Worm (Caenorhabditis elegans) whole organism, L2 larva: ENCODE measurements around the gene F33C8.4.

ENCODE experiments used
- C34F6.9 ChIP-seq: fragments of 150-350 bp; optimal IDR thresholded peaks from 2 replicates; lab custom pipeline; 2014; ENCODE audit warnings: missing biosample characterization, missing genetic modification characterization
- F13H6.1 ChIP-seq: sonication (generic microtip); optimal IDR thresholded peaks from 2 replicates; lab custom pipeline; 2016; ENCODE audit warnings: missing genetic modification characterization, missing compliant biosample characterization
- R02D3.7 ChIP-seq: fragments of 150-350 bp; optimal IDR thresholded peaks from 2 replicates; lab custom pipeline; 2014; ENCODE audit warnings: missing biosample characterization, missing genetic modification characterization
- Y55F3AM.14 ChIP-seq: fragments of 200-800 bp; sonication (Bioruptor generic); optimal IDR thresholded peaks from 2 replicates; lab custom pipeline; 2018; ENCODE audit warnings: mild to moderate bottlenecking, missing genetic modification characterization, missing compliant biosample characterization
- ZK546.5 ChIP-seq: sonication (generic microtip); optimal IDR thresholded peaks from 2 replicates; lab custom pipeline; 2017; ENCODE audit warnings: missing biosample characterization, missing genetic modification characterization
- alr-1 ChIP-seq: fragments of 150-350 bp; optimal IDR thresholded peaks from 2 replicates; lab custom pipeline; 2014; ENCODE audit warnings: missing biosample characterization, missing genetic modification characterization
- ama-1 ChIP-seq: fragments of 150-350 bp; optimal IDR thresholded peaks from 2 replicates; lab custom pipeline; 2018; ENCODE audit warnings: inconsistent platforms
- blmp-1 ChIP-seq: sonication (generic microtip); optimal IDR thresholded peaks from 2 replicates; lab custom pipeline; 2017; ENCODE audit warnings: missing genetic modification characterization, mild to moderate bottlenecking, missing compliant biosample characterization, antibody characterized with exemption, moderate library complexity; ENCODE audit not compliant: insufficient read depth
- ceh-16 ChIP-seq: fragments of 150-350 bp; optimal IDR thresholded peaks from 2 replicates; lab custom pipeline; 2014; ENCODE audit warnings: missing biosample characterization, missing genetic modification characterization
- ceh-82 ChIP-seq: fragments of 150-350 bp; optimal IDR thresholded peaks from 2 replicates; lab custom pipeline; 2014; ENCODE audit warnings: missing biosample characterization, missing genetic modification characterization
- crh-2 ChIP-seq: sonication (generic microtip); optimal IDR thresholded peaks from 2 replicates; lab custom pipeline; 2017; ENCODE audit warnings: missing biosample characterization, missing genetic modification characterization
- dmd-4 ChIP-seq: sonication (generic microtip); optimal IDR thresholded peaks from 2 replicates; lab custom pipeline; 2017; ENCODE audit warnings: missing biosample characterization, missing genetic modification characterization
- elt-1 ChIP-seq: fragments of 150-350 bp; optimal IDR thresholded peaks from 2 replicates; lab custom pipeline; 2014; ENCODE audit warnings: missing biosample characterization, missing genetic modification characterization
- elt-3 ChIP-seq: sonication (generic microtip); optimal IDR thresholded peaks from 2 replicates; lab custom pipeline; 2017; ENCODE audit warnings: missing biosample characterization, missing genetic modification characterization
- fos-1 ChIP-seq: fragments of 150-350 bp; optimal IDR thresholded peaks from 2 replicates; lab custom pipeline; 2014; ENCODE audit warnings: missing biosample characterization, missing genetic modification characterization
- lin-11 ChIP-seq: fragments of 150-350 bp; sonication (generic microtip); optimal IDR thresholded peaks from 2 replicates; lab custom pipeline; 2014; ENCODE audit warnings: missing biosample characterization, missing genetic modification characterization, inconsistent platforms, mixed read lengths
- lin-13 ChIP-seq: fragments of 150-350 bp; optimal IDR thresholded peaks from 2 replicates; lab custom pipeline; 2014; ENCODE audit warnings: missing biosample characterization, missing genetic modification reagents, missing genetic modification characterization
- lin-39 ChIP-seq: fragments of 150-350 bp; optimal IDR thresholded peaks from 2 replicates; lab custom pipeline; 2014; ENCODE audit warnings: missing biosample characterization, missing genetic modification reagents, missing genetic modification characterization
- lsy-2 ChIP-seq, 2 experiments: fragments of 150-350 bp in 1 of 2; sonication (generic microtip) in 1 of 2; optimal IDR thresholded peaks; 2 replicates each; lab custom pipeline; 2014 to 2017; ENCODE audit warnings: missing biosample characterization in 2 of 2, missing genetic modification characterization in 2 of 2
- mab-5 ChIP-seq: fragments of 150-350 bp; optimal IDR thresholded peaks from 2 replicates; lab custom pipeline; 2014; ENCODE audit warnings: missing biosample characterization, missing genetic modification characterization
- mbf-1 ChIP-seq: sonication (generic microtip); optimal IDR thresholded peaks from 2 replicates; lab custom pipeline; 2017; ENCODE audit warnings: missing biosample characterization, missing genetic modification characterization
- mdl-1 ChIP-seq, 2 experiments: fragments of 150-350 bp in 1 of 2; sonication (generic microtip) in 1 of 2; optimal IDR thresholded peaks; 2 replicates each; lab custom pipeline; 2017; ENCODE audit warnings: missing biosample characterization in 2 of 2, missing genetic modification characterization in 2 of 2
- nhr-10 ChIP-seq: sonication (generic microtip); optimal IDR thresholded peaks from 2 replicates; lab custom pipeline; 2017; ENCODE audit warnings: missing biosample characterization, missing genetic modification characterization
- nhr-12 ChIP-seq: fragments of 150-350 bp; optimal IDR thresholded peaks from 2 replicates; lab custom pipeline; 2014; ENCODE audit warnings: missing biosample characterization, missing genetic modification characterization
- nhr-129 ChIP-seq: fragments of 150-350 bp; optimal IDR thresholded peaks from 2 replicates; lab custom pipeline; 2014; ENCODE audit warnings: missing biosample characterization, missing genetic modification characterization
- nhr-21 ChIP-seq: fragments of 150-350 bp; optimal IDR thresholded peaks from 2 replicates; lab custom pipeline; 2014; ENCODE audit warnings: missing biosample characterization, missing genetic modification characterization
- nhr-23 ChIP-seq: fragments of 150-350 bp; optimal IDR thresholded peaks from 2 replicates; lab custom pipeline; 2014; ENCODE audit warnings: missing biosample characterization, missing genetic modification reagents, missing genetic modification characterization
- nhr-237 ChIP-seq: fragments of 150-350 bp; optimal IDR thresholded peaks from 2 replicates; lab custom pipeline; 2014; ENCODE audit warnings: missing biosample characterization, missing genetic modification characterization
- nhr-25 ChIP-seq: fragments of 150-350 bp; sonication (generic microtip); optimal IDR thresholded peaks from 3 replicates; lab custom pipeline; 2014; ENCODE audit warnings: missing biosample characterization, missing genetic modification characterization
- nhr-6 ChIP-seq: fragments of 150-350 bp; optimal IDR thresholded peaks from 2 replicates; lab custom pipeline; 2014; ENCODE audit warnings: missing biosample characterization, missing genetic modification characterization
- nhr-77 ChIP-seq: fragments of 150-350 bp; optimal IDR thresholded peaks from 2 replicates; lab custom pipeline; 2014; ENCODE audit warnings: missing biosample characterization, missing genetic modification characterization
- peb-1 ChIP-seq: fragments of 150-350 bp; optimal IDR thresholded peaks from 2 replicates; lab custom pipeline; 2014; ENCODE audit warnings: missing biosample characterization, missing genetic modification characterization
- sem-4 ChIP-seq: fragments of 150-350 bp; optimal IDR thresholded peaks from 2 replicates; lab custom pipeline; 2014; ENCODE audit warnings: missing biosample characterization, missing genetic modification reagents, missing genetic modification characterization
- skn-1 ChIP-seq: sonication (generic microtip); optimal IDR thresholded peaks from 2 replicates; lab custom pipeline; 2017; ENCODE audit warnings: missing biosample characterization, missing genetic modification characterization
- sma-9 ChIP-seq, 2 experiments: fragments of 150-350 bp in 1 of 2; sonication (generic microtip) in 1 of 2; optimal IDR thresholded peaks; 2 replicates each; lab custom pipeline; 2014 to 2016; ENCODE audit warnings: missing genetic modification characterization in 2 of 2, mild to moderate bottlenecking in 1 of 2, missing biosample characterization in 1 of 2, missing compliant biosample characterization in 1 of 2, missing genetic modification reagents in 1 of 2, moderate library complexity in 1 of 2
- snpc-4 ChIP-seq: fragments of 150-350 bp; optimal IDR thresholded peaks from 2 replicates; lab custom pipeline; 2014; ENCODE audit warnings: missing biosample characterization, missing genetic modification characterization
- unc-39 ChIP-seq: fragments of 150-350 bp; optimal IDR thresholded peaks from 2 replicates; lab custom pipeline; 2014; ENCODE audit warnings: missing biosample characterization, missing genetic modification characterization
- unc-55 ChIP-seq: fragments of 150-350 bp; sonication (generic microtip); optimal IDR thresholded peaks from 3 replicates; lab custom pipeline; 2014; ENCODE audit warnings: missing biosample characterization, missing genetic modification reagents, missing genetic modification characterization
- unc-62 ChIP-seq: fragments of 150-350 bp; optimal IDR thresholded peaks from 2 replicates; lab custom pipeline; 2014; ENCODE audit warnings: missing biosample characterization, missing genetic modification reagents, missing genetic modification characterization
- zag-1 ChIP-seq: fragments of 150-350 bp; optimal IDR thresholded peaks from 2 replicates; lab custom pipeline; 2014; ENCODE audit warnings: missing biosample characterization, missing genetic modification characterization
- ztf-1 ChIP-seq: fragments of 200-800 bp; sonication (Bioruptor generic); conservative IDR thresholded peaks from 2 replicates; pipeline ENCODE4 v1.3.6; 2022; ENCODE audit warnings: missing genetic modification characterization, missing compliant biosample characterization
- ztf-11 ChIP-seq: sonication (generic microtip); optimal IDR thresholded peaks from 2 replicates; lab custom pipeline; 2017; ENCODE audit warnings: missing biosample characterization, missing genetic modification characterization
- ztf-4 ChIP-seq: fragments of 150-350 bp; optimal IDR thresholded peaks from 2 replicates; lab custom pipeline; 2014; ENCODE audit warnings: missing biosample characterization, missing genetic modification characterization

The F33C8.4 gene

ce11 chrX:14721098-14721497 lies 11.0 kb upstream of the F33C8.4 start, which contains the start of gene F33C8.2:
F33C8.2 (plus strand) TSS chrX:14721398.
- TF ChIP-seq nhr-6 (tag; lab: Kevin White, UChicago) (no peak), unc-39 (tag; lab: Kevin White, UChicago) (no peak), nhr-12 (tag; lab: Kevin White, UChicago) (no peak), lin-13 (GFP tag; lab: Kevin White, UChicago) (no peak), R02D3.7 (tag; lab: Kevin White, UChicago) (no peak), ZK546.5 (no peak), Y55F3AM.14 (GFP tag; lab: Kevin White, UChicago) (no peak), sma-9 (GFP tag; optimal IDR thresholded peaks at IDR 0.05; lab: Kevin White, UChicago) (no peak), sma-9 (tag; optimal IDR thresholded peaks at IDR 0.05; lab: Kevin White, UChicago) (no peak), nhr-10 (no peak), unc-62 (no peak), unc-55 (GFP tag; lab: Kevin White, UChicago) (no peak), mab-5 (no peak), ceh-16 (tag; lab: Kevin White, UChicago) (no peak)

DNA sequence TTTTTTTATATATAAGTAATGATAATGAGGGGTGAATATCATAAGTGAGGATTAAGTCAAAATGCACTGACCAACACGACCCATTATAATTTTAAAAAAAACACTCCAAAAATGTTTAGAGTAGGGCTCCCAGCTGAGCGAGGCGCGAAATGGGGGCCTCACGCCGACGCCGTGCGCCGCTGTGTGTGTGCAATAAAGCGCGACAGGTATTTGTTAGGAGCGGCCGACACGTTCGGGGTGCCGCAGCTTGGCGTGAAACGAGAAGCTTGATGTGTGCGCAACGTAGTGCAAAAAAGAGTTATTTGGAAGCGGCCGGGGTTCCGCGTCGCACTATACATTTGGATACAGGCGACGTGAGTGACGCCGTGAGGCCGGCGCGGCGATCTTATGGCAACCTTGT lies 7.1 kb upstream of the F33C8.4 start:
- TF ChIP-seq dmd-4 (tag; lab: Kevin White, UChicago) (no peak), elt-1 (no peak), nhr-12 (tag; lab: Kevin White, UChicago) (no peak), lin-11 (tag; lab: Kevin White, UChicago) (no peak), ama-1 (lab: Kevin White, UChicago) (no peak), unc-55 (GFP tag; lab: Kevin White, UChicago) (no peak), ZK546.5 (no peak), ztf-1 (GFP tag; lab: Robert Waterston, UW) (no peak), elt-3 (no peak), skn-1 (tag; lab: Kevin White, UChicago) (no peak)

DNA sequence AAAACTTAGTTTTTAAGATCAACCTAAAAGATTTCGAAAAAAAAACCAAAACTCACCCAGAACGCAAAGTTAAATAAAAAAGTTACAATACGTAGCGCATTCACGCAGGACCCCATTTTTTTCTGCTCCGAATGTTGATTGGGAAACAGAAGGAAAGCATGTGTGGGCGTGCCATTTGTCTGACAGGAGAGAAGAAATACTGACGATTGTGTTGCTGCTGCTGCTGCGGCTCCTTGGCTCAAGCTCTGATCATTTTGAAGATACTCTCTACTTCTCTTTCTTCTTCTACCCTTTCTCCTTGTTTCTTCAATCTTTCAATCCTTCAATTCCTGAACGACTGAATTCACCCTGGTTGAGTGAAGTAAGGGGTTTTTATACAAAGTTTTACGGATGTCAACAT lies 2.8 kb upstream of the F33C8.4 start, which contains the start of gene tsp-8:
Gene tsp-8 (minus strand): TSS at position 185 of the 400 bp plus-strand sequence.
- TF ChIP-seq unc-62, result no peak
- TF ChIP-seq nhr-129 (tag; lab: Kevin White, UChicago), result peak; percentile 20
- no peak for TF ChIP-seq Y55F3AM.14 (GFP tag; lab: Kevin White, UChicago)
- no peak for TF ChIP-seq mab-5
- TF ChIP-seq, all 48 proteins: peak for 1

DNA sequence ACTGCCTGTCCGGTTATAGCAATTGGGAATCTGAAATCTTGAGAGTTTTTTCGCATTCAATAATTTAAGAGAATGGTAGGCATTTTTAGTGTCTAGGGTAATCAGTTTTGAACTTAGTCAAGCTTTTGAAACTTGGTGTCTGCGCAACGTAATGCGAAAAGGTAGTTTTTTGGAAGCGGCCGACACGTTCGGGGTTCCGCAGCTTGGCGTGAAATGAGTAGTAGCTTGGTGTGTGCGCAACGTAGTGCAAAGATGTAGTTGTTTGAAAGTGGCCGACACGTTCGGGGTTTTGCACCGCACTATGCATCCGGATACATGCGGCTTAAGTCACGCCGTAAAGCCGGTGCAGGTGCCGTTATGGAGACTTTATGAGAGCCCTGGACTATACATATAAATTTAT lies 4.1 kb downstream of the F33C8.4 start:
- TF ChIP-seq C34F6.9 (tag; lab: Kevin White, UChicago) (no peak), ceh-16 (tag; lab: Kevin White, UChicago) (no peak), snpc-4 (peak; percentile 16)

DNA sequence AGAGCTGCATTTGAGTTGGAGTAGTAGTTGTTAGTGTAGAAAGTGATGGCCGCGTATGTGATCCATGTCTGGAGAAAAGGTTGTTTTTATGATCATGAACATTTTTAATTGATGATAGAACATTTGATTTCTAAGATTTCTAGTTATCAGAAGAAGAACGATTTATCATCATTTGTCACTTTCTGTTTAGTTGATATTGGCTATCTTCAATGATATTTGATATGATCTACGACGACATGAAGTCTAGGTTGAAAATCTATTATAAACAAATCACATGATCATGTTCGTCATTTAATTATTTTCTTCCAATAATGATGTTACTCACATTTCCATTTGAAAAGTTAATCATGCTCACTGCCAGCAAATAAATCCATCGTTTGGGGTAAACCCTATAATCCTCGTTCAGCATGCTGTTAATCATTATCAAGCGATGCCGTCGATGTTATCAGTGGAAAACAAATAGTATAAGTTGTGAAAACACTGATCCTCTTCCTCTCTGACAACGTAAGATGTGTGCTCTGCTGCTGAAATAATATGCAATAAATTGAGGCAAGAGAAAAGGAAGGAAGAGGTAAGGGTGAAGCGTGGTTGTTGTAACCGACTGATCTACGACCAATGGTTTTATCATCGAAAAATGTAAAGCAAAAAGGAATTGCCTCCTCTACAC lies 5.0 kb downstream of the F33C8.4 start:
- TF ChIP-seq blmp-1 (tag; lab: Kevin White, UChicago), result peak; percentile 53
- no peak for TF ChIP-seq elt-1
- peak; percentile 66 for TF ChIP-seq nhr-25 (tag; lab: Kevin White, UChicago)
- TF ChIP-seq Y55F3AM.14 (GFP tag; lab: Kevin White, UChicago), result no peak
- TF ChIP-seq elt-3, result no peak
- no peak for TF ChIP-seq zag-1 (tag; lab: Kevin White, UChicago)
- no peak for TF ChIP-seq snpc-4
- peak; percentile 5 for TF ChIP-seq fos-1 (tag; lab: Kevin White, UChicago)
- TF ChIP-seq lsy-2 (tag; optimal IDR thresholded peaks at IDR 0.05; lab: Kevin White, UChicago), result peak in 1 of 2 experiments; percentile 4
- TF ChIP-seq nhr-77 (tag; lab: Kevin White, UChicago), result no peak
- no peak for TF ChIP-seq skn-1 (tag; lab: Kevin White, UChicago)
- no peak for TF ChIP-seq alr-1
- no peak for TF ChIP-seq unc-55 (GFP tag; lab: Kevin White, UChicago)
- TF ChIP-seq ztf-4 (tag; lab: Kevin White, UChicago), result no peak
- TF ChIP-seq nhr-6 (tag; lab: Kevin White, UChicago), result no peak
- no peak for TF ChIP-seq F13H6.1
- TF ChIP-seq ztf-11, result no peak
- no peak for TF ChIP-seq mdl-1 (tag; optimal IDR thresholded peaks at IDR 0.05; lab: Kevin White, UChicago)
- no peak for TF ChIP-seq R02D3.7 (tag; lab: Kevin White, UChicago)
- TF ChIP-seq mbf-1, result no peak
- TF ChIP-seq dmd-4 (tag; lab: Kevin White, UChicago), result no peak
- peak; percentile 49 for TF ChIP-seq nhr-21 (tag; lab: Kevin White, UChicago)
- no peak for TF ChIP-seq ceh-16 (tag; lab: Kevin White, UChicago)
- TF ChIP-seq nhr-23 (tag; lab: Kevin White, UChicago), result no peak
- TF ChIP-seq nhr-10, result no peak
- TF ChIP-seq crh-2 (tag; lab: Kevin White, UChicago), result no peak
- no peak for TF ChIP-seq sem-4 (tag; lab: Kevin White, UChicago)
- no peak for TF ChIP-seq ztf-1 (GFP tag; lab: Robert Waterston, UW)
- TF ChIP-seq lin-11 (tag; lab: Kevin White, UChicago), result no peak
- no peak for TF ChIP-seq C34F6.9 (tag; lab: Kevin White, UChicago)
- TF ChIP-seq peb-1 (tag; lab: Kevin White, UChicago), result no peak
- TF ChIP-seq nhr-237 (tag; lab: Kevin White, UChicago), result no peak
- TF ChIP-seq lin-39, result no peak
- TF ChIP-seq ceh-82, result no peak
